Worm (Caenorhabditis elegans) whole organism, young adult: ENCODE results near the gene exos-1.
A peak's percentile ranks its signal among the peaks of the same experiment; 100 is the strongest.

Experiments
- B0336.3 ChIP-seq: fragments of 200-800 bp; sonication (Bioruptor generic); IDR thresholded peaks from 2 replicates; pipeline ENCODE4 v1.3.6; 2022; ENCODE audit warnings: missing genetic modification characterization, missing compliant biosample characterization
- D2030.7 ChIP-seq: fragments of 200-800 bp; sonication (Bioruptor generic); IDR thresholded peaks from 2 replicates; pipeline ENCODE4 v1.3.6; 2022; ENCODE audit warnings: missing genetic modification reagents, missing genetic modification characterization, missing compliant biosample characterization
- F33H1.4 ChIP-seq: fragments of 200-800 bp; sonication (Bioruptor generic); IDR thresholded peaks from 2 replicates; pipeline ENCODE4 v1.3.6; 2022; ENCODE audit warnings: missing genetic modification reagents, missing genetic modification characterization, missing compliant biosample characterization
- F37B4.10 ChIP-seq: fragments of 200-800 bp; sonication (Bioruptor generic); IDR thresholded peaks from 2 replicates; pipeline ENCODE4 v1.3.6; 2022; ENCODE audit warnings: missing genetic modification characterization, missing compliant biosample characterization
- F57A8.1 ChIP-seq: fragments of 200-800 bp; sonication (Bioruptor generic); optimal IDR thresholded peaks from 2 replicates; lab custom pipeline; 2018; ENCODE audit warnings: mild to moderate bottlenecking, missing genetic modification characterization, moderate library complexity, missing compliant biosample characterization
- F57C9.4 ChIP-seq: sonication (generic microtip); optimal IDR thresholded peaks from 2 replicates; lab custom pipeline; 2017; ENCODE audit warnings: mild to moderate bottlenecking, missing genetic modification characterization, missing compliant biosample characterization
- Y53F4B.3 ChIP-seq: fragments of 200-800 bp; sonication (Bioruptor generic); IDR thresholded peaks from 2 replicates; pipeline ENCODE4 v1.3.6; 2022; ENCODE audit warnings: missing genetic modification reagents, missing genetic modification characterization, missing compliant biosample characterization
- Y53G8AR.9 ChIP-seq: fragments of 200-800 bp; sonication (Bioruptor generic); conservative IDR thresholded peaks from 2 replicates; pipeline ENCODE4 v1.3.6; 2022; ENCODE audit warnings: missing genetic modification reagents, missing genetic modification characterization, missing compliant biosample characterization
- Y67H2A.10 ChIP-seq: fragments of 200-800 bp; sonication (Bioruptor generic); conservative IDR thresholded peaks from 2 replicates; pipeline ENCODE4 v1.3.6; 2022; ENCODE audit warnings: missing genetic modification reagents, missing genetic modification characterization, missing compliant biosample characterization
- ama-1 ChIP-seq, 3 experiments: fragments of 150-350 bp in 1 of 3; sonication (generic microtip) in 2 of 3; optimal IDR thresholded peaks; 2 replicates each; lab custom pipeline; 2014 to 2018; ENCODE audit warnings: missing biosample characterization in 2 of 3, missing genetic modification characterization in 2 of 3, missing genetic modification reagents in 2 of 3
- attf-3 ChIP-seq: fragments of 200-800 bp; sonication (Bioruptor generic); conservative IDR thresholded peaks from 2 replicates; pipeline ENCODE4 v1.3.6; 2022; ENCODE audit warnings: missing genetic modification reagents, missing genetic modification characterization, missing compliant biosample characterization
- attf-6 ChIP-seq: fragments of 200-800 bp; sonication (Bioruptor generic); IDR thresholded peaks from 2 replicates; pipeline ENCODE4 v1.3.6; 2022; ENCODE audit warnings: missing genetic modification reagents, missing genetic modification characterization, missing compliant biosample characterization
- cebp-2 ChIP-seq: fragments of 200-800 bp; sonication (Bioruptor generic); IDR thresholded peaks from 2 replicates; pipeline ENCODE4 v1.3.6; 2022; ENCODE audit warnings: missing genetic modification characterization, missing compliant biosample characterization
- ceh-27 ChIP-seq: fragments of 200-800 bp; sonication (Bioruptor generic); optimal IDR thresholded peaks from 2 replicates; lab custom pipeline; 2018; ENCODE audit warnings: mild to moderate bottlenecking, missing genetic modification characterization, moderate library complexity, missing compliant biosample characterization
- ceh-79 ChIP-seq: sonication (generic microtip); optimal IDR thresholded peaks from 2 replicates; lab custom pipeline; 2017; ENCODE audit warnings: mild to moderate bottlenecking, missing genetic modification characterization, missing compliant biosample characterization
- ceh-91 ChIP-seq: fragments of 200-800 bp; sonication (Bioruptor generic); IDR thresholded peaks from 2 replicates; pipeline ENCODE4 v1.3.6; 2022; ENCODE audit warnings: missing genetic modification reagents, missing genetic modification characterization, missing compliant biosample characterization
- dox-1 ChIP-seq: fragments of 200-800 bp; sonication (Bioruptor generic); IDR thresholded peaks from 2 replicates; pipeline ENCODE4 v1.3.6; 2022; ENCODE audit warnings: missing genetic modification reagents, missing genetic modification characterization, missing compliant biosample characterization
- dpl-1 ChIP-seq: fragments of 150-350 bp; optimal IDR thresholded peaks from 2 replicates; lab custom pipeline; 2014; ENCODE audit warnings: missing biosample characterization, missing genetic modification reagents, missing genetic modification characterization
- ekl-4 ChIP-seq: fragments of 200-800 bp; sonication (Bioruptor generic); IDR thresholded peaks from 2 replicates; pipeline ENCODE4 v1.3.6; 2022; ENCODE audit warnings: missing genetic modification reagents, missing genetic modification characterization, missing compliant biosample characterization
- him-1 ChIP-seq: sonication (generic microtip); optimal IDR thresholded peaks from 2 replicates; lab custom pipeline; 2016; ENCODE audit warnings: missing genotype, missing genetic modification reagents, missing genetic modification characterization, missing compliant biosample characterization
- hmg-1.2 ChIP-seq: fragments of 200-800 bp; sonication (Bioruptor generic); IDR thresholded peaks from 2 replicates; pipeline ENCODE4 v1.3.6; 2022; ENCODE audit warnings: missing genetic modification reagents, missing genetic modification characterization, missing compliant biosample characterization
- lin-26 ChIP-seq: fragments of 200-800 bp; sonication (Bioruptor generic); IDR thresholded peaks from 2 replicates; pipeline ENCODE4 v1.3.6; 2022; ENCODE audit warnings: missing genetic modification reagents, missing genetic modification characterization, missing compliant biosample characterization
- lin-54 ChIP-seq: fragments of 200-800 bp; sonication (Bioruptor generic); optimal IDR thresholded peaks from 2 replicates; lab custom pipeline; 2018; ENCODE audit warnings: mild to moderate bottlenecking, missing genetic modification characterization, missing compliant biosample characterization
- madf-6 ChIP-seq: fragments of 200-800 bp; sonication (Bioruptor generic); IDR thresholded peaks from 2 replicates; pipeline ENCODE4 v1.3.6; 2022; ENCODE audit warnings: missing genetic modification reagents, missing genetic modification characterization, missing compliant biosample characterization
- mcd-1 ChIP-seq: fragments of 200-800 bp; sonication (Bioruptor generic); IDR thresholded peaks from 2 replicates; pipeline ENCODE4 v1.3.6; 2022; ENCODE audit warnings: missing genetic modification reagents, missing genetic modification characterization, missing compliant biosample characterization
- nfya-2 ChIP-seq: fragments of 200-800 bp; sonication (Bioruptor generic); IDR thresholded peaks from 2 replicates; pipeline ENCODE4 v1.3.6; 2022; ENCODE audit warnings: missing genetic modification reagents, missing genetic modification characterization, missing compliant biosample characterization
- nfyb-1 ChIP-seq: fragments of 200-800 bp; sonication (Bioruptor generic); IDR thresholded peaks from 2 replicates; pipeline ENCODE4 v1.3.6; 2022; ENCODE audit warnings: missing genetic modification reagents, missing genetic modification characterization, missing compliant biosample characterization
- nhr-120 ChIP-seq: fragments of 200-800 bp; sonication (Bioruptor generic); IDR thresholded peaks from 2 replicates; pipeline ENCODE4 v1.3.6; 2022; ENCODE audit warnings: missing genetic modification characterization, missing compliant biosample characterization
- nhr-27 ChIP-seq: fragments of 200-800 bp; sonication (Bioruptor generic); optimal IDR thresholded peaks from 2 replicates; lab custom pipeline; 2018; ENCODE audit warnings: mild to moderate bottlenecking, missing genetic modification characterization, moderate library complexity, missing compliant biosample characterization
- pbrm-1 ChIP-seq: fragments of 200-800 bp; sonication (Bioruptor generic); IDR thresholded peaks from 2 replicates; pipeline ENCODE4 v1.3.6; 2022; ENCODE audit warnings: missing genetic modification reagents, missing genetic modification characterization, missing compliant biosample characterization
- rpc-1 ChIP-seq, 2 experiments: fragments of 150-350 bp in 1 of 2; sonication (generic microtip) in 1 of 2; optimal IDR thresholded peaks; 2 replicates each; lab custom pipeline; 2014 to 2018; ENCODE audit warnings: missing biosample characterization in 1 of 2, missing genetic modification characterization in 1 of 2, missing genetic modification reagents in 1 of 2, missing genotype in 1 of 2
- sea-2 ChIP-seq: fragments of 200-800 bp; sonication (Bioruptor generic); IDR thresholded peaks from 2 replicates; pipeline ENCODE4 v1.3.6; 2022; ENCODE audit warnings: missing genetic modification characterization, missing compliant biosample characterization
- snpc-1.1 ChIP-seq: sonication (generic microtip); optimal IDR thresholded peaks from 2 replicates; lab custom pipeline; 2017; ENCODE audit warnings: missing genetic modification characterization, mild to moderate bottlenecking, missing compliant biosample characterization, antibody characterized with exemption, moderate library complexity, missing genotype, missing genetic modification reagents; ENCODE audit not compliant: insufficient read depth
- snpc-4 ChIP-seq, 5 experiments: fragments of 150-350 bp in 1 of 5; sonication (generic microtip) in 4 of 5; optimal IDR thresholded peaks; 2 replicates each; lab custom pipeline; 2014 to 2018; ENCODE audit warnings: missing genetic modification characterization in 5 of 5, missing biosample characterization in 3 of 5, antibody characterized with exemption in 2 of 5, mild to moderate bottlenecking in 2 of 5, missing compliant biosample characterization in 2 of 5, missing genotype in 2 of 5, moderate library complexity in 2 of 5, missing genetic modification reagents in 1 of 5
- tbp1 ChIP-seq: fragments of 200-800 bp; sonication (Bioruptor generic); optimal IDR thresholded peaks from 2 replicates; lab custom pipeline; 2018; ENCODE audit warnings: mild to moderate bottlenecking, missing genetic modification characterization, missing compliant biosample characterization
- tlf-1 ChIP-seq: fragments of 200-800 bp; sonication (Bioruptor generic); optimal IDR thresholded peaks from 2 replicates; lab custom pipeline; 2018; ENCODE audit warnings: mild to moderate bottlenecking, missing genetic modification characterization, missing compliant biosample characterization
- zfh-2 ChIP-seq: fragments of 200-800 bp; sonication (Bioruptor generic); conservative IDR thresholded peaks from 2 replicates; pipeline ENCODE4 v1.3.6; 2022; ENCODE audit warnings: missing genetic modification reagents, missing genetic modification characterization, missing compliant biosample characterization
- ztf-25 ChIP-seq: fragments of 200-800 bp; sonication (Bioruptor generic); IDR thresholded peaks from 2 replicates; pipeline ENCODE4 v1.3.6; 2022; ENCODE audit warnings: missing genetic modification reagents, missing genetic modification characterization, missing compliant biosample characterization

exos-1 gene

ce11 chrIII:11008869-11009268 is at the start of gene exos-1:
exos-1 (plus strand) TSS chrIII:11009043.
- TF ChIP-seq mcd-1 (GFP tag; lab: Robert Waterston, UW) (peak; percentile 50), attf-6 (peak; percentile 45), lin-54 (GFP tag; lab: Kevin White, UChicago) (peak; percentile 37), ceh-79 (no peak), lin-26 (GFP tag; lab: Robert Waterston, UW) (peak; percentile 56; the same call in 1 of the 2 replicates), nfyb-1 (GFP tag; lab: Robert Waterston, UW) (0 out of 2 replicates have a peak, but pooled peaks have one; percentile 33), attf-3 (GFP tag; lab: Robert Waterston, UW) (peak; percentile 33; the same call in 1 of the 2 replicates), B0336.3 (GFP tag; lab: Robert Waterston, UW) (peak; percentile 81), dox-1 (GFP tag; lab: Robert Waterston, UW) (no peak), him-1 (no peak), hmg-1.2 (GFP tag; lab: Robert Waterston, UW) (0 out of 2 replicates have a peak, but pooled peaks have one; percentile 9), Y53G8AR.9 (GFP tag; lab: Robert Waterston, UW) (peak; percentile 71; the same call in 1 of the 2 replicates), ekl-4 (GFP tag; lab: Robert Waterston, UW) (peak; percentile 75), ceh-91 (GFP tag; lab: Robert Waterston, UW) (peak; percentile 23; the same call in 1 of the 2 replicates), nfya-2 (GFP tag; lab: Robert Waterston, UW) (no peak), ceh-27 (GFP tag; lab: Kevin White, UChicago) (no peak), tlf-1 (GFP tag; lab: Kevin White, UChicago) (peak; percentile 11), Y67H2A.10 (GFP tag; lab: Robert Waterston, UW) (no peak), F57C9.4 (no peak), madf-6 (peak; percentile 66)

ce11 chrIII:10960387-10960786 is 48.5 kb upstream of the exos-1 start:
- TF ChIP-seq F33H1.4 (GFP tag; lab: Robert Waterston, UW) (peak; percentile 35), tbp1 (GFP tag; lab: Kevin White, UChicago) (peak; percentile 70), rpc-1 (optimal IDR thresholded peaks at IDR 0.05; lab: Kevin White, UChicago) (no peak), rpc-1 (tag; optimal IDR thresholded peaks at IDR 0.05; lab: Kevin White, UChicago) (peak; percentile 51), pbrm-1 (GFP tag; lab: Robert Waterston, UW) (0 out of 2 replicates have a peak, but pooled peaks have one; percentile 31), dox-1 (GFP tag; lab: Robert Waterston, UW) (0 out of 2 replicates have a peak, but pooled peaks have one; percentile 25), zfh-2 (GFP tag; lab: Robert Waterston, UW) (no peak), D2030.7 (0 out of 2 replicates have a peak, but pooled peaks have one; percentile 25), ama-1 (optimal IDR thresholded peaks at IDR 0.05; lab: Kevin White, UChicago) (no peak), ama-1 (GFP tag; optimal IDR thresholded peaks at IDR 0.05; lab: Kevin White, UChicago) (no peak), sea-2 (0 out of 2 replicates have a peak, but pooled peaks have one; percentile 16)

ce11 chrIII:10962910-10963309 is 45.9 kb upstream of the exos-1 start:
- no peak for TF ChIP-seq rpc-1 (optimal IDR thresholded peaks at IDR 0.05; lab: Kevin White, UChicago)
- TF ChIP-seq rpc-1 (tag; optimal IDR thresholded peaks at IDR 0.05; lab: Kevin White, UChicago), result peak; percentile 31
- 0 out of 2 replicates have a peak, but pooled peaks have one; percentile 32 for TF ChIP-seq nfyb-1 (GFP tag; lab: Robert Waterston, UW)
- peak; percentile 50 for TF ChIP-seq tbp1 (GFP tag; lab: Kevin White, UChicago)
- TF ChIP-seq zfh-2 (GFP tag; lab: Robert Waterston, UW), result 0 out of 2 replicates have a peak, but pooled peaks have one; percentile 54
- TF ChIP-seq dpl-1 (GFP tag; lab: Kevin White, UChicago), result no peak
- TF ChIP-seq snpc-4 (GFP tag; optimal IDR thresholded peaks at IDR 0.05; lab: Kevin White, UChicago), result no peak
- no peak for TF ChIP-seq snpc-4 (tag; optimal IDR thresholded peaks at IDR 0.05; lab: Kevin White, UChicago)
- TF ChIP-seq lin-26 (GFP tag; lab: Robert Waterston, UW), result peak; percentile 63; the same call in 1 of the 2 replicates

- TF ChIP-seq ceh-79, result no peak
- TF ChIP-seq nhr-27, result no peak
- TF ChIP-seq nfyb-1 (GFP tag; lab: Robert Waterston, UW), result no peak
- no peak for TF ChIP-seq F57A8.1
- TF ChIP-seq Y53F4B.3 (GFP tag; lab: Robert Waterston, UW), result no peak
- no peak for TF ChIP-seq ztf-25 (GFP tag; lab: Robert Waterston, UW)
- TF ChIP-seq cebp-2 (GFP tag; lab: Robert Waterston, UW), result no peak
- TF ChIP-seq F37B4.10 (GFP tag; lab: Robert Waterston, UW), result no peak
- no peak for TF ChIP-seq nhr-120 (GFP tag; lab: Robert Waterston, UW)
- no peak for TF ChIP-seq snpc-1.1 (tag; lab: Kevin White, UChicago)
Measured at ce11 chrIII:10967010-10967409, 41.8 kb upstream of the exos-1 start, which contains the start of gene W05B2.2. W05B2.2 (minus strand) TSS chrIII:10967110.
